Fruit fly (Drosophila melanogaster) whole organism: ENCODE measurements around the gene pps.

Source experiments
- CG8478 ChIP-seq: fragments of >200 bp; optimal IDR thresholded peaks from 2 replicates; lab custom pipeline; 2018; ENCODE audit warnings: inconsistent platforms
- Dll ChIP-seq: fragments of >200 bp; optimal IDR thresholded peaks from 2 replicates; lab custom pipeline; 2017
- EcR ChIP-seq, 2 experiments: fragments of >200 bp; optimal IDR thresholded peaks; 2 replicates each; lab custom pipeline; 2017; ENCODE audit warnings: missing biosample characterization in 2 of 2, missing genetic modification characterization in 2 of 2, missing genetic modification reagents in 2 of 2
- pan ChIP-seq: fragments of >200 bp; optimal IDR thresholded peaks from 2 replicates; lab custom pipeline; 2017
- psq ChIP-seq: fragments of >200 bp; optimal IDR thresholded peaks from 2 replicates; lab custom pipeline; 2017
- usp ChIP-seq: fragments of >200 bp; optimal IDR thresholded peaks from 2 replicates; lab custom pipeline; 2017; ENCODE audit warnings: missing biosample characterization, missing genetic modification characterization, mixed read lengths

DNA sequence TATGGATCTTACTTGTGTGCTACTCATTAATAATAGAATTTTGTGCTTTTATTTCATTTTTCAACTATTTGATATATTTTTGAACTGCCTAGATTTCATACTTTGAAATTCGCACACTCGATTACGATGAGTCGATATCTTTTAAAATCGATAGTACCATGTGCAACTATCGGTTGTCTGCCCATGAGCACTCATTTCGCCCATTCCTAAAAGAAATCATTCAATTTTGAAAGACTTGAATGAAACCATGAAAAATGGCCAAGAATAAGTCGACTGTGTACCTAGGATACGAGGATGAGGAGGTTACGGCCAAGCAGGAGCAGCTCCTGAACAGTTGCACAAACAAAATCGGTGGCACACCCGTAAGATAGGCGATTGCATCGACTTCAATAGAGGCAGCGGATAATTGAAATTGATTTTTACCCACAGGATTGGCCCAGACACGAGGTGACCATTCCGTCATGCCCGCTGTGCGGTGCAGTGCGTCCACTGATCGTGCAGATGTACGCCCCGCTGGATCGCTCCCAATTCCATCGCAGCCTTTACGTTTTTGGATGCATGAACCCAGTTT is 42.8 kb downstream of the pps start, which contains the start of gene trus:
- TF ChIP-seq Dll (lab: Kevin White, UChicago) (no peak), pan (lab: Kevin White, UChicago) (no peak), EcR (GFP tag; optimal IDR thresholded peaks at IDR 0.05; lab: Kevin White, UChicago) (no peak), psq (lab: Kevin White, UChicago) (no peak), CG8478 (lab: Kevin White, UChicago) (no peak), usp (GFP tag; lab: Kevin White, UChicago) (no peak)
